Worm (Caenorhabditis elegans) whole organism, L3 larva: ENCODE results near the gene C34C12.6.

Experiments used
- ZK546.5 ChIP-seq: sonication (generic microtip); optimal IDR thresholded peaks from 2 replicates; lab custom pipeline; 2017; ENCODE audit warnings: missing biosample characterization, missing genetic modification characterization
- aly-2 ChIP-seq: fragments of 150-350 bp; optimal IDR thresholded peaks from 2 replicates; lab custom pipeline; 2014; ENCODE audit warnings: missing biosample characterization, missing genetic modification characterization
- ama-1 ChIP-seq: fragments of 150-350 bp; optimal IDR thresholded peaks from 2 replicates; lab custom pipeline; 2018
- fkh-10 ChIP-seq: sonication (generic microtip); optimal IDR thresholded peaks from 2 replicates; lab custom pipeline; 2017; ENCODE audit warnings: missing biosample characterization, missing genetic modification reagents, missing genetic modification characterization
- fos-1 ChIP-seq: fragments of 150-350 bp; optimal IDR thresholded peaks from 2 replicates; lab custom pipeline; 2014; ENCODE audit warnings: missing biosample characterization, missing genetic modification characterization
- skn-1 ChIP-seq: fragments of 150-350 bp; optimal IDR thresholded peaks from 2 replicates; lab custom pipeline; 2014; ENCODE audit warnings: missing biosample characterization, missing genetic modification characterization

DNA sequence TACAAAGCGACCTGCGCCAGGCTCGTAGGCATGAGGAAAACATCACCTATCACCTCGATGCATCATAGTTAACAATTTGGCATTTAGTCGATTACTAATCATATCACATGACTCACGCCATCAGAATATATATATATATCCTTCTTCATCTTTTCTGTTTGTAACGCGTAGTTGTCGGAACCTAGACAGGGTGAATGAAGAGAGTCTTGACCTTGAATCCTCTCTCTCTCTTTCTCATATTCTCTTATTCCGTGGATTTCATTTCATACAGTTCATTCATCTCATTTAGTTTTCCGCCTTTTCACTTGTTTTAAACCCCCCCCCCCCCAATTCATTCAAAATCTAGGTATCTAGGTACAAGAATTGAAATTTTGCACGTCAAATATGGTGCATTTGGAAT, 2.2 kb upstream of the C34C12.6 start:
- TF ChIP-seq ZK546.5 (tag; lab: Kevin White, UChicago) = no peak
- no peak for TF ChIP-seq fos-1 (tag; lab: Kevin White, UChicago)
- no peak for TF ChIP-seq fkh-10 (GFP tag; lab: Kevin White, UChicago)
- TF ChIP-seq ama-1 (lab: Kevin White, UChicago) = no peak
- TF ChIP-seq aly-2 (tag; lab: Kevin White, UChicago) = no peak
- no peak for TF ChIP-seq skn-1 (tag; lab: Kevin White, UChicago)
